Fruit fly (Drosophila melanogaster) whole organism, embryonic: ENCODE data around the gene CG11912.

Experiments
- Aef1 ChIP-seq: fragments of 200-800 bp; sonication (Bioruptor generic); IDR thresholded peaks from 3 replicates; pipeline ENCODE4 v1.3.6; 2022; ENCODE audit warnings: missing biosample characterization, missing genetic modification characterization
- B-H1 ChIP-seq: fragments of 200-800 bp; sonication (Bioruptor generic); IDR thresholded peaks from 3 replicates; pipeline ENCODE4 v1.3.6; 2022; ENCODE audit warnings: missing biosample characterization, missing genetic modification characterization
- CG10959 ChIP-seq: fragments of 200-800 bp; sonication (Bioruptor generic); IDR thresholded peaks from 2 replicates; pipeline ENCODE4 v1.3.6; 2022; ENCODE audit warnings: missing biosample characterization, missing genetic modification characterization
- CG11085 ChIP-seq: fragments of 200-800 bp; sonication (Bioruptor generic); IDR thresholded peaks from 2 replicates; pipeline ENCODE4 v1.3.6; 2022; ENCODE audit warnings: missing biosample characterization, missing genetic modification characterization
- CG11723 ChIP-seq: fragments of 200-800 bp; sonication (Bioruptor generic); optimal IDR thresholded peaks from 2 replicates; lab custom pipeline; 2017; ENCODE audit warnings: missing biosample characterization, mild to moderate bottlenecking, missing genetic modification characterization
- CG12071 ChIP-seq: fragments of 200-800 bp; sonication (Bioruptor generic); optimal IDR thresholded peaks from 3 replicates; lab custom pipeline; 2018; ENCODE audit warnings: missing biosample characterization, mild to moderate bottlenecking, missing genetic modification characterization
- CG12155 ChIP-seq: fragments of 200-800 bp; sonication (Bioruptor generic); optimal IDR thresholded peaks from 3 replicates; lab custom pipeline; 2016; ENCODE audit warnings: missing biosample characterization, missing genetic modification characterization
- CG12391 ChIP-seq: fragments of 200-800 bp; sonication (Bioruptor generic); optimal IDR thresholded peaks from 3 replicates; lab custom pipeline; 2018; ENCODE audit warnings: missing biosample characterization, mild to moderate bottlenecking, missing genetic modification characterization, moderate library complexity
- CG13894 ChIP-seq: fragments of 200-800 bp; sonication (Bioruptor generic); optimal IDR thresholded peaks from 3 replicates; lab custom pipeline; 2018; ENCODE audit warnings: missing biosample characterization, mild to moderate bottlenecking, missing genetic modification characterization, moderate library complexity
- CG14667 ChIP-seq: fragments of 200-800 bp; sonication (Bioruptor generic); IDR thresholded peaks from 2 replicates; pipeline ENCODE4 v1.3.6; 2022; ENCODE audit warnings: missing biosample characterization, missing genetic modification characterization
- CG15269 ChIP-seq: fragments of 200-800 bp; sonication (Bioruptor generic); optimal IDR thresholded peaks from 2 replicates; lab custom pipeline; 2018; ENCODE audit warnings: missing biosample characterization, mild to moderate bottlenecking, missing genetic modification characterization, moderate library complexity
- CG17568 ChIP-seq: fragments of 200-800 bp; sonication (Bioruptor generic); optimal IDR thresholded peaks from 2 replicates; lab custom pipeline; 2018; ENCODE audit warnings: missing biosample characterization, mild to moderate bottlenecking, missing genetic modification characterization, moderate library complexity
- CG18011 ChIP-seq: fragments of 200-800 bp; sonication (Bioruptor generic); optimal IDR thresholded peaks from 2 replicates; lab custom pipeline; 2017; ENCODE audit warnings: missing biosample characterization, missing genetic modification characterization, mild to moderate bottlenecking, moderate library complexity, missing genotype
- CG18262 ChIP-seq: fragments of 200-800 bp; optimal IDR thresholded peaks from 3 replicates; lab custom pipeline; 2019; ENCODE audit warnings: missing biosample characterization, mild to moderate bottlenecking, missing genetic modification characterization, moderate library complexity
- CG2889 ChIP-seq: fragments of 200-800 bp; sonication (Bioruptor generic); IDR thresholded peaks from 3 replicates; pipeline ENCODE4 v1.3.6; 2022; ENCODE audit warnings: missing biosample characterization, missing genetic modification characterization
- CG3281 ChIP-seq: fragments of 200-800 bp; sonication (Bioruptor generic); optimal IDR thresholded peaks from 3 replicates; lab custom pipeline; 2017; ENCODE audit warnings: missing biosample characterization, mild to moderate bottlenecking, missing genetic modification characterization
- CG43689 ChIP-seq: fragments of 200-800 bp; sonication (Bioruptor generic); IDR thresholded peaks from 2 replicates; pipeline ENCODE4 v1.3.6; 2022; ENCODE audit warnings: missing biosample characterization, missing genetic modification characterization
- CG6272 ChIP-seq: fragments of 200-800 bp; sonication (Bioruptor generic); IDR thresholded peaks from 2 replicates; pipeline ENCODE4 v1.3.6; 2022; ENCODE audit warnings: missing biosample characterization, missing genetic modification characterization
- CG6689 ChIP-seq: fragments of 200-800 bp; sonication (Bioruptor generic); IDR thresholded peaks from 2 replicates; pipeline ENCODE4 v1.3.6; 2022; ENCODE audit warnings: missing biosample characterization, missing genetic modification characterization
- CG6765 ChIP-seq: fragments of 200-800 bp; sonication (Bioruptor generic); optimal IDR thresholded peaks from 3 replicates; lab custom pipeline; 2017; ENCODE audit warnings: missing biosample characterization, mild to moderate bottlenecking, missing genetic modification characterization
- CG7928 ChIP-seq: fragments of 200-800 bp; sonication (Bioruptor generic); optimal IDR thresholded peaks from 2 replicates; lab custom pipeline; 2017; ENCODE audit warnings: missing biosample characterization, mild to moderate bottlenecking, missing genetic modification characterization
- CTCF ChIP-seq: fragments of 200-800 bp; sonication (Bioruptor generic); optimal IDR thresholded peaks from 2 replicates; lab custom pipeline; 2017; ENCODE audit warnings: missing biosample characterization, mild to moderate bottlenecking, missing genetic modification characterization, moderate library complexity
- GATAe ChIP-seq: fragments of 200-800 bp; sonication (Bioruptor generic); conservative IDR thresholded peaks from 2 replicates; pipeline ENCODE4 v1.3.6; 2022; ENCODE audit warnings: missing biosample characterization, missing genetic modification characterization
- Hr3 ChIP-seq: fragments of 200-800 bp; sonication (Bioruptor generic); optimal IDR thresholded peaks from 3 replicates; lab custom pipeline; 2016; ENCODE audit warnings: missing biosample characterization, missing genetic modification characterization
- MBD-R2 ChIP-seq: fragments of 200-800 bp; sonication (Bioruptor generic); IDR thresholded peaks from 2 replicates; pipeline ENCODE4 v1.3.6; 2022; ENCODE audit warnings: missing biosample characterization, missing genetic modification characterization
- Med ChIP-seq: fragments of 200-800 bp; sonication (Bioruptor generic); peaks from one replicate; lab custom pipeline; 2016; ENCODE audit warnings: missing biosample characterization, missing genetic modification characterization, mild to moderate bottlenecking, inconsistent platforms, moderate library complexity
- Neu2 ChIP-seq: fragments of 200-800 bp; sonication (Bioruptor generic); optimal IDR thresholded peaks from 3 replicates; lab custom pipeline; 2016; ENCODE audit warnings: missing biosample characterization, missing genetic modification characterization, borderline replicate concordance
- Opbp ChIP-seq: fragments of 200-800 bp; sonication (Bioruptor generic); IDR thresholded peaks from 3 replicates; pipeline ENCODE4 v1.3.6; 2022; ENCODE audit warnings: missing biosample characterization, missing genetic modification characterization; ENCODE audit not compliant: partially characterized antibody
- Side ChIP-seq: fragments of 200-800 bp; sonication (Bioruptor generic); optimal IDR thresholded peaks from 2 replicates; lab custom pipeline; 2016; ENCODE audit warnings: missing biosample characterization, missing genetic modification characterization
- Stat92E ChIP-seq, 3 experiments: fragments of >200 bp in 2 of 3; fragments of 200-800 bp in 1 of 3; sonication (Bioruptor generic) in 1 of 3; optimal IDR thresholded peaks; 2 replicates each; lab custom pipeline; 2017 to 2019; ENCODE audit warnings: missing biosample characterization in 3 of 3, missing genetic modification characterization in 3 of 3, mild to moderate bottlenecking in 1 of 3, moderate library complexity in 1 of 3
- ash1 ChIP-seq: fragments of 200-800 bp; sonication (Bioruptor generic); optimal IDR thresholded peaks from 2 replicates; lab custom pipeline; 2018; ENCODE audit warnings: missing biosample characterization, mild to moderate bottlenecking, missing genetic modification characterization
- bab2 ChIP-seq: fragments of 200-800 bp; sonication (Bioruptor generic); optimal IDR thresholded peaks from 2 replicates; lab custom pipeline; 2016; ENCODE audit warnings: missing biosample characterization, missing genetic modification characterization
- bbx ChIP-seq: fragments of 200-800 bp; sonication (Bioruptor generic); IDR thresholded peaks from 2 replicates; pipeline ENCODE4 v1.3.6; 2022; ENCODE audit warnings: missing biosample characterization, missing genetic modification characterization; ENCODE audit not compliant: partially characterized antibody
- caup ChIP-seq: fragments of 200-800 bp; sonication (Bioruptor generic); optimal IDR thresholded peaks from 3 replicates; lab custom pipeline; 2017; ENCODE audit warnings: missing biosample characterization, mild to moderate bottlenecking, missing genetic modification characterization, moderate library complexity; ENCODE audit not compliant: severe bottlenecking
- corto ChIP-seq: fragments of 200-800 bp; sonication (Bioruptor generic); optimal IDR thresholded peaks from 2 replicates; lab custom pipeline; 2016; ENCODE audit warnings: missing biosample characterization, mild to moderate bottlenecking, missing genetic modification characterization, moderate library complexity
- dmrt99B ChIP-seq: fragments of 200-800 bp; sonication (Bioruptor generic); optimal IDR thresholded peaks from 2 replicates; lab custom pipeline; 2018; ENCODE audit warnings: missing biosample characterization, mild to moderate bottlenecking, missing genetic modification characterization, moderate library complexity
- exex ChIP-seq: fragments of 200-800 bp; sonication (Bioruptor generic); optimal IDR thresholded peaks from 4 replicates; lab custom pipeline; 2018; ENCODE audit warnings: missing biosample characterization, mild to moderate bottlenecking, missing genetic modification characterization, moderate library complexity
- gcm2 ChIP-seq: fragments of 200-800 bp; sonication (Bioruptor generic); optimal IDR thresholded peaks from 2 replicates; lab custom pipeline; 2016; ENCODE audit warnings: missing biosample characterization, missing genetic modification characterization
- ham ChIP-seq: fragments of 200-800 bp; sonication (Bioruptor generic); IDR thresholded peaks from 2 replicates; pipeline ENCODE4 v1.3.6; 2022; ENCODE audit warnings: missing biosample characterization, missing genetic modification characterization
- hb ChIP-seq: fragments of 200-800 bp; sonication (Bioruptor generic); IDR thresholded peaks from 3 replicates; pipeline ENCODE4 v1.3.6; 2022; ENCODE audit warnings: missing biosample characterization, missing genetic modification characterization; ENCODE audit not compliant: partially characterized antibody
- kay ChIP-seq: fragments of 200-800 bp; sonication (Bioruptor generic); optimal IDR thresholded peaks from 2 replicates; lab custom pipeline; 2016; ENCODE audit warnings: missing biosample characterization, missing genetic modification characterization
- lilli ChIP-seq: fragments of 200-800 bp; sonication (Bioruptor generic); optimal IDR thresholded peaks from 3 replicates; lab custom pipeline; 2016; ENCODE audit warnings: missing biosample characterization, missing genetic modification characterization
- mirr ChIP-seq: fragments of 200-800 bp; sonication (Bioruptor generic); optimal IDR thresholded peaks from 3 replicates; lab custom pipeline; 2018; ENCODE audit warnings: missing biosample characterization, mild to moderate bottlenecking, missing genetic modification characterization
- odd ChIP-seq: fragments of 200-800 bp; sonication (Bioruptor generic); optimal IDR thresholded peaks from 2 replicates; lab custom pipeline; 2017; ENCODE audit warnings: missing biosample characterization, mild to moderate bottlenecking, missing genetic modification characterization
- phol ChIP-seq: fragments of 200-800 bp; sonication (Bioruptor generic); optimal IDR thresholded peaks from 3 replicates; lab custom pipeline; 2018; ENCODE audit warnings: missing biosample characterization, mild to moderate bottlenecking, missing genetic modification characterization, moderate library complexity
- schlank ChIP-seq: fragments of 200-800 bp; sonication (Bioruptor generic); optimal IDR thresholded peaks from 2 replicates; lab custom pipeline; 2018; ENCODE audit warnings: missing biosample characterization, mild to moderate bottlenecking, missing genetic modification characterization
- tgo ChIP-seq: fragments of 200-800 bp; sonication (Bioruptor generic); IDR thresholded peaks from 3 replicates; pipeline ENCODE4 v1.3.6; 2022; ENCODE audit warnings: missing biosample characterization, missing genetic modification characterization
- tin ChIP-seq: fragments of 200-800 bp; sonication (Bioruptor generic); optimal IDR thresholded peaks from 3 replicates; lab custom pipeline; 2016; ENCODE audit warnings: missing biosample characterization, missing genetic modification characterization
- toy ChIP-seq: fragments of 200-800 bp; sonication (Bioruptor generic); IDR thresholded peaks from 2 replicates; pipeline ENCODE4 v1.3.6; 2022; ENCODE audit warnings: missing biosample characterization, missing genetic modification characterization
- z ChIP-seq: fragments of 200-800 bp; sonication (Bioruptor generic); IDR thresholded peaks from 3 replicates; pipeline ENCODE4 v1.3.6; 2022; ENCODE audit warnings: missing biosample characterization, missing genetic modification characterization

The CG11912 gene

DNA sequence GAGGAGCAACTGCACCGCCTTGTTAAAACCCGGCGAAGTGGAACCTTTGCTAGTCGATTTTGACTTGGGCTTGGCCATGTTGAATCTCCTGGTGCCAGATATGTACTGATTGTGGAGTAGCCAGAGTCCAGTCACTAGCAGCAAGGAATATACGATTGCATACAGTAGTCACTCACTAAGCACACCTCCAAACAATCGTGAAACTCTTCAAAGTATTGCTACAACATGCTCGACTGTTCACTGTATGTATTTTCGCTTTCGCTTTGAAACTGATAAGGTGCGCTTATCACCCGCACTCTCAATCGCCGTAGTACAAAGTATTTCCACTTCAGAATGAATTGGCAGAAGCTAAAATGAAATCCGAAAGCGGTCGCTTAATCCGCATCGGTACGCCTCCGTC lies 32.6 kb downstream of the CG11912 start (continued):
- TF ChIP-seq CG12071 (peak; percentile 67), exex (tag; lab: Kevin White, UChicago) (peak; percentile 50), CG18011 (peak; percentile 24), Neu2 (GFP tag; lab: Kevin White, UChicago) (no peak), odd (GFP tag; lab: Kevin White, UChicago) (peak; percentile 21), Side (GFP tag; lab: Kevin White, UChicago) (peak; percentile 34), corto (peak; percentile 79), CG2889 (GFP tag; lab: Robert Waterston, UW) (peak; percentile 23; the same call in 1 of the 3 replicates), CG43689 (GFP tag; lab: Robert Waterston, UW) (no peak), Hr3 (GFP tag; lab: Kevin White, UChicago) (peak; percentile 26), hb (GFP tag; lab: Robert Waterston, UW) (no peak), bab2 (peak; percentile 58), Med (GFP tag; lab: Kevin White, UChicago) (peak; percentile 95), CTCF (GFP tag; lab: Kevin White, UChicago) (no peak), toy (GFP tag; lab: Robert Waterston, UW) (no peak), lilli (GFP tag; lab: Kevin White, UChicago) (peak; percentile 87), CG6689 (GFP tag; lab: Robert Waterston, UW) (no peak), CG11085 (GFP tag; lab: Robert Waterston, UW) (peak; percentile 55; the same call in 1 of the 2 replicates), bbx (GFP tag; lab: Robert Waterston, UW) (no peak; the same call in 1 of the 2 replicates), CG6272 (GFP tag; lab: Robert Waterston, UW) (peak; percentile 35; the same call in 1 of the 2 replicates), CG18262 (peak; percentile 26), CG11723 (GFP tag; lab: Kevin White, UChicago) (peak; percentile 36), CG7928 (GFP tag; lab: Kevin White, UChicago) (peak; percentile 31), GATAe (GFP tag; lab: Robert Waterston, UW) (peak; percentile 94), caup (GFP tag; lab: Kevin White, UChicago) (peak; percentile 74), CG12391 (tag; lab: Kevin White, UChicago) (peak; percentile 65), CG6765 (GFP tag; lab: Kevin White, UChicago) (peak; percentile 68), CG10959 (GFP tag; lab: Robert Waterston, UW) (0 out of 2 replicates have a peak, but pooled peaks have one; percentile 41), mirr (GFP tag; lab: Kevin White, UChicago) (peak; percentile 87), ash1 (peak; percentile 79), CG3281 (GFP tag; lab: Kevin White, UChicago) (peak; percentile 67), Opbp (GFP tag; lab: Robert Waterston, UW) (no peak), gcm2 (GFP tag; lab: Kevin White, UChicago) (peak; percentile 53), MBD-R2 (GFP tag; lab: Robert Waterston, UW) (peak; percentile 59), phol (tag; lab: Kevin White, UChicago) (peak; percentile 26), CG13894 (peak; percentile 65), CG17568 (GFP tag; lab: Kevin White, UChicago) (peak; percentile 37), kay (peak; percentile 25), dmrt99B (tag; lab: Kevin White, UChicago) (peak; percentile 65), z (GFP tag; lab: Robert Waterston, UW) (no peak), Stat92E (GFP tag; optimal IDR thresholded peaks at IDR 0.05; lab: Kevin White, UChicago) (no peak), tgo (GFP tag; lab: Robert Waterston, UW) (peak; percentile 69; the same call in 2 of the 3 replicates), tin (GFP tag; lab: Kevin White, UChicago) (peak; percentile 61), CG15269 (tag; lab: Kevin White, UChicago) (peak; percentile 74), CG12155 (GFP tag; lab: Kevin White, UChicago) (peak; percentile 64), ham (GFP tag; lab: Robert Waterston, UW) (no peak; the same call in 1 of the 2 replicates), schlank (tag; lab: Kevin White, UChicago) (peak; percentile 82), CG14667 (0 out of 2 replicates have a peak, but pooled peaks have one; percentile 32), Aef1 (GFP tag; lab: Robert Waterston, UW) (peak; percentile 68), B-H1 (GFP tag; lab: Robert Waterston, UW) (peak; percentile 57; the same call in 2 of the 3 replicates)
